Worm (Caenorhabditis elegans): ENCODE results near the gene C15C8.4.

DNA sequence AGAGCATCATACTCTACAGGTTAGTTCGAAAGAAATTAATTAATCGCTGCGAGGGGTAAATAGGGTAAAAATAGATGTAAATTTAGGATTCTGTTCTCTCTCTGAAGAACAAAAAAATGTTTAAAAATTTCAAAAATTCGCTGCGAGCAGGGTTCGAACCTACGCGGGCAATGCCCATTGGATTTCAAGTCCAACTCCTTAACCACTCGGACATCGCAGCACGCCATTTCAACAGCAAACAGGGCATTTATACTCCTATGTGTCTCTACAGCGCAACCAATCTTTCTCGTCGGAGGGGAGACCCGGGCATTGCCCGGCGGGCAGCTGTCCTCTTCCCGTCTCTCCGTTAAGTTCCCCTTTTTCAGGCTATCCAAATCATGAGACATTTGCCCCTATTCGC is 33.0 kb upstream of the C15C8.4 start:
- TF ChIP-seq ama-1 (optimal IDR thresholded peaks at IDR 0.05) (no peak), pqm-1 (tag; optimal IDR thresholded peaks at IDR 0.05) (peak; percentile 7), skn-1 (tag; optimal IDR thresholded peaks at IDR 0.05) (no peak), ztf-11 (tag; optimal IDR thresholded peaks at IDR 0.05) (no peak)

Data from whole organism, L3 larva.